Worm (Caenorhabditis elegans) whole organism, L2 larva: ENCODE results near the gene F17C8.9.

Experiments
- ama-1 ChIP-seq: fragments of 150-350 bp; optimal IDR thresholded peaks from 2 replicates; lab custom pipeline; 2018; ENCODE audit warnings: inconsistent platforms
- elt-3 ChIP-seq: sonication (generic microtip); optimal IDR thresholded peaks from 2 replicates; lab custom pipeline; 2017; ENCODE audit warnings: missing biosample characterization, missing genetic modification characterization
- fos-1 ChIP-seq: fragments of 150-350 bp; optimal IDR thresholded peaks from 2 replicates; lab custom pipeline; 2014; ENCODE audit warnings: missing biosample characterization, missing genetic modification characterization
- lsy-2 ChIP-seq, 2 experiments: fragments of 150-350 bp in 1 of 2; sonication (generic microtip) in 1 of 2; optimal IDR thresholded peaks; 2 replicates each; lab custom pipeline; 2014 to 2017; ENCODE audit warnings: missing biosample characterization in 2 of 2, missing genetic modification characterization in 2 of 2
- skn-1 ChIP-seq: sonication (generic microtip); optimal IDR thresholded peaks from 2 replicates; lab custom pipeline; 2017; ENCODE audit warnings: missing biosample characterization, missing genetic modification characterization
- ztf-11 ChIP-seq: sonication (generic microtip); optimal IDR thresholded peaks from 2 replicates; lab custom pipeline; 2017; ENCODE audit warnings: missing biosample characterization, missing genetic modification characterization

- TF ChIP-seq skn-1 (tag; lab: Kevin White, UChicago) = no peak
- no peak for TF ChIP-seq elt-3 (tag; lab: Kevin White, UChicago)
- peak; percentile 95 to 97 for TF ChIP-seq lsy-2 (tag; optimal IDR thresholded peaks at IDR 0.05; lab: Kevin White, UChicago)
- peak; percentile 42 for TF ChIP-seq ztf-11 (tag; lab: Kevin White, UChicago)
- TF ChIP-seq fos-1 = peak; percentile 88
- TF ChIP-seq ama-1 (lab: Kevin White, UChicago) = no peak
Observed at ce11 chrIII:4756983-4757382, 22.8 kb downstream of the F17C8.9 start, which contains the start of gene fbxl-2.
